Worm (Caenorhabditis elegans): Measurements from ENCODE around the gene K07C11.8.

ce11 chrV:8212816-8213215 is 4.9 kb downstream of the K07C11.8 start:
- TF ChIP-seq W03F9.2 (tag; optimal IDR thresholded peaks at IDR 0.05) = no peak
- TF ChIP-seq dao-5 (tag; optimal IDR thresholded peaks at IDR 0.05) = no peak
- TF ChIP-seq him-1 (tag; optimal IDR thresholded peaks at IDR 0.05) = no peak

All from whole organism, L4/young adult.